Worm (Caenorhabditis elegans): ENCODE data around the gene msp-59.

The msp-59 gene

DNA sequence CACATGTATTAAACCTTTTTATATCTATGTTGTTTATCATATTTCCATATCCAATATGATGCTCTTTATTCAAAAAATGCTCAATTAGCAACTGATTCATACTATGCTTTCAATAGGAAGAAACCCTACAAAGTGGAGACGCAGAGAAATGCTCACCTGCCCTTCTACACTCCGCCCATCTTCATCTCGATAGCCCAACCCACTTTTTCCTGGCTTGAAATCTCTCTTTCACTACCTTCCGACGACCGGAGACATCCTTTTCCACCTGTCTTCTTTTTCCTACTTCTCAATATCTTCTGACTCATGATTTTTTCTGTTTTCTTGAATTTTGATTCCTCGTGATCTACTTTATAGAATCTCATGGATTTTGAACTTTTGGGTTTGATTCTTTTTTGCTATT, 24.0 kb downstream of the msp-59 start:
- TF ChIP-seq flt-1 (GFP tag; IDR thresholded peaks at IDR 0.05) (no peak), ceh-13 (GFP tag; optimal IDR thresholded peaks at IDR 0.05) (no peak), F13C5.2 (tag; optimal IDR thresholded peaks at IDR 0.05) (no peak), ama-1 (optimal IDR thresholded peaks at IDR 0.05) (no peak), aly-1 (tag; optimal IDR thresholded peaks at IDR 0.05) (no peak), tbx-37 (GFP tag; conservative IDR thresholded peaks at IDR 0.05) (no peak), B0310.2 (tag; optimal IDR thresholded peaks at IDR 0.05) (no peak), sea-1 (GFP tag; conservative IDR thresholded peaks at IDR 0.05) (no peak), hmbx-1 (tag; optimal IDR thresholded peaks at IDR 0.05) (no peak), tra-4 (tag; optimal IDR thresholded peaks at IDR 0.05) (no peak)

DNA sequence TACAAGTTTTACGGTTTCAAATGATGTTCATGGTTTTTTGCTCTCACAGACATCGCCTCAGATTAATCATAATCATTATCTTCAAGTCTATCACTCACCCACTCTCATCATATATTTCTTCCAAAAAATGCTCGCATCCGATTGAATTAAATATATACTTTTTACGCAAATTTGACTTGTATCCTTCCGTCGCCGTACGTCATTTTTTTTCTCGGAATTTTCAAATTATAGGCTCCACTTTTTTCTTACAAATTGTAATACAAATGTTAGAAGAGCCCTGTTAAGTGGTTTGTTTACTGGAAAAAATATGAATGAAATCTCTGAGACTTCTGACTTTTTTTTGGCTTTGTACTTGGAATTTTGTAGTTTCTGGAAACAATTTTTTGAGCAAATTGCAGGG, 25.7 kb downstream of the msp-59 start:
- TF ChIP-seq ceh-13 (GFP tag; optimal IDR thresholded peaks at IDR 0.05) (no peak), scrt-1 (GFP tag; IDR thresholded peaks at IDR 0.05) (no peak)

DNA sequence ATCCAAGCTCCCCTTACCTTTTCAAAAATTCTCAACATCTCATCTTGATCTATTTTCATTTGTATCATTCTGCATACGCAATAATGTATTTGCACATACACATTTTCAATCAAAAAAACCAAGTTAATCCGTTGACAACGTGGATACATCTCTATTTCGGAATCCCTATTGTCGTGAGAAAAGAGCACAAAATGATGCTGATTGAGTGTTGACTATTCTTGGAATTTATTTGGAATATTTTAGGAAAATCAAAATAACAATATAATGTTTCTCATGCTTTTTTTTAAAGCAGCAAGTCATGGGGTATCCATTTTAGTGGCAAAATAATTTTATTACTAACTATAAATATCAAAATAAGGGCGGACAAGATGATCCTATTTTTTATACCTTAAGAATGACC, 31.5 kb downstream of the msp-59 start:
- TF ChIP-seq hnd-1 (tag; optimal IDR thresholded peaks at IDR 0.05) (no peak), F13C5.2 (tag; optimal IDR thresholded peaks at IDR 0.05) (no peak), ceh-13 (GFP tag; optimal IDR thresholded peaks at IDR 0.05) (no peak), B0310.2 (tag; optimal IDR thresholded peaks at IDR 0.05) (no peak), ceh-36 (tag; optimal IDR thresholded peaks at IDR 0.05) (no peak), sea-1 (GFP tag; conservative IDR thresholded peaks at IDR 0.05) (no peak), aly-1 (tag; optimal IDR thresholded peaks at IDR 0.05) (no peak), flt-1 (GFP tag; IDR thresholded peaks at IDR 0.05) (no peak), hmg-4 (GFP tag; optimal IDR thresholded peaks at IDR 0.05) (no peak), hmbx-1 (tag; optimal IDR thresholded peaks at IDR 0.05) (no peak), tbx-37 (GFP tag; conservative IDR thresholded peaks at IDR 0.05) (no peak), pes-1 (GFP tag; IDR thresholded peaks at IDR 0.05) (no peak), scrt-1 (GFP tag; IDR thresholded peaks at IDR 0.05) (no peak), tbx-11 (GFP tag; IDR thresholded peaks at IDR 0.05) (no peak), tra-4 (tag; optimal IDR thresholded peaks at IDR 0.05) (no peak), ama-1 (optimal IDR thresholded peaks at IDR 0.05) (no peak), ets-7 (tag; optimal IDR thresholded peaks at IDR 0.05) (no peak)

DNA sequence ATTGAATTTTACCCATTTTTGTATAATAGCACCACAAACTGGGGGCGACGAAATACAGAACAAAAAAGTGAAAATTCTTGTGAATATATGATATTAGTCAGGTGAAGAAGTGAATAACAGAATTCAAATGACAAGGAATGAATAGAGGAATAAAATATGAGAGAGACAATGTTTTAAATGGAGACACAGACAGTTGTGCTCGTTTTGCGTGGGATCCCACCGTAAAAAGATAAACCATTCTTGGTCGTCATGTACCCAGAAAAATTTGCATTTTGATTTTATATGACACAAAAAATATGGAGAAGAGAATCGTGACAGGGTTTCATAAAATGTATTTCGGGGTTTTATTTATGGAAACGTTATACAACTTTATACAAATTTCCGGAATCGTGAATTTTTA, 35.2 kb downstream of the msp-59 start, which contains the start of gene F36H12.17:
TSS of gene F36H12.17 (minus strand) at position 101 of the 400 bp plus-strand sequence.
- TF ChIP-seq F13C5.2 (tag; optimal IDR thresholded peaks at IDR 0.05) (no peak), B0310.2 (tag; optimal IDR thresholded peaks at IDR 0.05) (no peak), ets-7 (tag; optimal IDR thresholded peaks at IDR 0.05) (no peak), pes-1 (GFP tag; IDR thresholded peaks at IDR 0.05) (no peak), ceh-36 (tag; optimal IDR thresholded peaks at IDR 0.05) (no peak), aly-1 (tag; optimal IDR thresholded peaks at IDR 0.05) (no peak), sea-1 (GFP tag; conservative IDR thresholded peaks at IDR 0.05) (no peak), flt-1 (GFP tag; IDR thresholded peaks at IDR 0.05) (no peak), scrt-1 (GFP tag; IDR thresholded peaks at IDR 0.05) (no peak), hmg-4 (GFP tag; optimal IDR thresholded peaks at IDR 0.05) (no peak), tbx-11 (GFP tag; IDR thresholded peaks at IDR 0.05) (no peak), ama-1 (optimal IDR thresholded peaks at IDR 0.05) (no peak), hmbx-1 (tag; optimal IDR thresholded peaks at IDR 0.05) (no peak), ceh-13 (GFP tag; optimal IDR thresholded peaks at IDR 0.05) (no peak), hnd-1 (tag; optimal IDR thresholded peaks at IDR 0.05) (no peak), tra-4 (tag; optimal IDR thresholded peaks at IDR 0.05) (no peak), tbx-37 (GFP tag; conservative IDR thresholded peaks at IDR 0.05) (no peak)

DNA sequence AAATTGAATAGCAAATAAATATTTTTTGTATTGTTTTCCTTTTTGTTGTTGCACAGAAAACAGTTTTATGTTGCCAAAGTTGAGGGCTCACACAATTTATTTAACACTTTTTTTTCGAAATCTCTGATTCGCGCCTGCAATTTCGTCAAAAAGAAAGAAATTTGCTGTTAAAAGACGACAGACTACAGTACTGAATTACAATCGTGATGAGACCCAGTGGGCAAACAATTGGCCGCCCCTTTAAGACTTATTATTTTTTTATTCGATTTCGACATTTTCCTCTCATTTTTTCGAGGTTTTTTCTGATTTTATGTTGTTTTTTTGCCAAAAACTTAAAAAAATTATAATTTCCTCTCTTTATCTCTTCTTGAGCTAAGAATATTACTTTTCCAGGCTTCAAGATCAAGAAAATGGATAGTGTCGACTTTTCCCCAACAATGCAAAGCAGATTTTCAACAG, 38.8 kb downstream of the msp-59 start, which contains the start of gene slfl-4:
TSS of gene slfl-4 (plus strand) at position 409 of the 459 bp plus-strand sequence.
- no peak for TF ChIP-seq sea-1 (GFP tag; conservative IDR thresholded peaks at IDR 0.05)
- TF ChIP-seq tbx-37 (GFP tag; conservative IDR thresholded peaks at IDR 0.05) = no peak
- no peak for TF ChIP-seq flt-1 (GFP tag; IDR thresholded peaks at IDR 0.05)
- no peak for TF ChIP-seq ceh-13 (GFP tag; optimal IDR thresholded peaks at IDR 0.05)
- TF ChIP-seq scrt-1 (GFP tag; IDR thresholded peaks at IDR 0.05) = no peak
- TF ChIP-seq ama-1 (optimal IDR thresholded peaks at IDR 0.05) = no peak
- TF ChIP-seq tbx-11 (GFP tag; IDR thresholded peaks at IDR 0.05) = no peak
- TF ChIP-seq hmg-4 (GFP tag; optimal IDR thresholded peaks at IDR 0.05) = no peak
- no peak for TF ChIP-seq F13C5.2 (tag; optimal IDR thresholded peaks at IDR 0.05)
- no peak for TF ChIP-seq aly-1 (tag; optimal IDR thresholded peaks at IDR 0.05)
- no peak for TF ChIP-seq hmbx-1 (tag; optimal IDR thresholded peaks at IDR 0.05)
- no peak for TF ChIP-seq hnd-1 (tag; optimal IDR thresholded peaks at IDR 0.05)
- no peak for TF ChIP-seq ets-7 (tag; optimal IDR thresholded peaks at IDR 0.05)
- no peak for TF ChIP-seq pes-1 (GFP tag; IDR thresholded peaks at IDR 0.05)

DNA sequence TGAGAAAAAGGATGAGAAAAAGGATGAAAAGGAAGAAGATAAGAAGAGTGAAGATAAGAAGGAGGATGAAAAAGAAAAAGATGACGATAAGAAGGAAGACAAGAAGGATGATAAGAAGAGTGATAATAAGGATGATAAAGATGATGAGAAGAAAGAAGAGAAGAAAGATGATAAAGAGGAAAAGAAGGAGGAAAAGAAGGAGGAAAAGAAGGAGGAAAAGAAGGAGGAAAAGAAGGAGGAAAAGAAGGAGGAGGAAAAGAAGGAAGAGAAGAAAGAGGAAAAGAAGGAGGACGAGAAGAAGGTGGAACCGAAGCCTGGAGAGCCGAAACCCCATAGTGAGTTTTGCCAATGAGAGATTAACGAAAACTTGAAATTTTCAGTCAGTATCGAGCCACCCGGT, 39.5 kb downstream of the msp-59 start:
- TF ChIP-seq ama-1 (optimal IDR thresholded peaks at IDR 0.05) (no peak), sea-1 (GFP tag; conservative IDR thresholded peaks at IDR 0.05) (no peak), flt-1 (GFP tag; IDR thresholded peaks at IDR 0.05) (no peak), B0310.2 (tag; optimal IDR thresholded peaks at IDR 0.05) (no peak), ceh-13 (GFP tag; optimal IDR thresholded peaks at IDR 0.05) (no peak), hnd-1 (tag; optimal IDR thresholded peaks at IDR 0.05) (no peak), ets-7 (tag; optimal IDR thresholded peaks at IDR 0.05) (no peak), pes-1 (GFP tag; IDR thresholded peaks at IDR 0.05) (no peak), F13C5.2 (tag; optimal IDR thresholded peaks at IDR 0.05) (no peak), aly-1 (tag; optimal IDR thresholded peaks at IDR 0.05) (no peak), tbx-37 (GFP tag; conservative IDR thresholded peaks at IDR 0.05) (no peak), tra-4 (tag; optimal IDR thresholded peaks at IDR 0.05) (no peak), ceh-36 (tag; optimal IDR thresholded peaks at IDR 0.05) (no peak), tbx-11 (GFP tag; IDR thresholded peaks at IDR 0.05) (no peak), hmg-4 (GFP tag; optimal IDR thresholded peaks at IDR 0.05) (no peak), scrt-1 (GFP tag; IDR thresholded peaks at IDR 0.05) (no peak), hmbx-1 (tag; optimal IDR thresholded peaks at IDR 0.05) (no peak)

DNA sequence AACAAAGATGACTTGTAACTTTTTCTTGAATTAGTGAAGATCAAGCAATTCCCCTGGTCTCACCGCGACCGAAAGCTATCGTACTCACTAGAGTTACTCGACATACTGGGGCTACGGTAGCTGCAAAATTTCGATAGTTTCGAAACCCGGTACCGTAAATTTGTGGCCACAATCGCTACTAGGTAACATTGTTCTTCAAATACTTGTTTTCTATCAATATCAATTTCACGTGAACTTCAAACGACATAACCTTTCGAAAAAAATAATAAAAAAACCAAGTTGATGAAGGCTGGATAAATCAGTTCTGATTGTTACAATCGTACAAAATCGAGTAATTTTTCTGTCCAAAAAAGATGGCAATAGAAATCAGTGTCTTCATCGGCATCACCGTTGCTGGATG, 40.4 kb downstream of the msp-59 start, which contains the start of gene F36H12.3:
TSS of gene F36H12.3 (plus strand) at position 301 of the 400 bp plus-strand sequence.
- no peak for TF ChIP-seq ceh-13 (GFP tag; optimal IDR thresholded peaks at IDR 0.05)
- TF ChIP-seq tbx-37 (GFP tag; conservative IDR thresholded peaks at IDR 0.05) = no peak
- no peak for TF ChIP-seq aly-1 (tag; optimal IDR thresholded peaks at IDR 0.05)
- no peak for TF ChIP-seq hmbx-1 (tag; optimal IDR thresholded peaks at IDR 0.05)
- TF ChIP-seq B0310.2 (tag; optimal IDR thresholded peaks at IDR 0.05) = no peak
- TF ChIP-seq tra-4 (tag; optimal IDR thresholded peaks at IDR 0.05) = no peak
- no peak for TF ChIP-seq F13C5.2 (tag; optimal IDR thresholded peaks at IDR 0.05)
- TF ChIP-seq ets-7 (tag; optimal IDR thresholded peaks at IDR 0.05) = no peak
- TF ChIP-seq ceh-36 (tag; optimal IDR thresholded peaks at IDR 0.05) = no peak
- no peak for TF ChIP-seq flt-1 (GFP tag; IDR thresholded peaks at IDR 0.05)
- no peak for TF ChIP-seq pes-1 (GFP tag; IDR thresholded peaks at IDR 0.05)
- TF ChIP-seq hmg-4 (GFP tag; optimal IDR thresholded peaks at IDR 0.05) = no peak
- no peak for TF ChIP-seq scrt-1 (GFP tag; IDR thresholded peaks at IDR 0.05)
- TF ChIP-seq tbx-11 (GFP tag; IDR thresholded peaks at IDR 0.05) = no peak
- TF ChIP-seq hnd-1 (tag; optimal IDR thresholded peaks at IDR 0.05) = no peak
- no peak for TF ChIP-seq ama-1 (optimal IDR thresholded peaks at IDR 0.05)
- TF ChIP-seq sea-1 (GFP tag; conservative IDR thresholded peaks at IDR 0.05) = no peak

All from whole organism, early embryonic.